Comparison of ENCODE assay signal across 1 fruit fly cellular context in the genomic region with DNA sequence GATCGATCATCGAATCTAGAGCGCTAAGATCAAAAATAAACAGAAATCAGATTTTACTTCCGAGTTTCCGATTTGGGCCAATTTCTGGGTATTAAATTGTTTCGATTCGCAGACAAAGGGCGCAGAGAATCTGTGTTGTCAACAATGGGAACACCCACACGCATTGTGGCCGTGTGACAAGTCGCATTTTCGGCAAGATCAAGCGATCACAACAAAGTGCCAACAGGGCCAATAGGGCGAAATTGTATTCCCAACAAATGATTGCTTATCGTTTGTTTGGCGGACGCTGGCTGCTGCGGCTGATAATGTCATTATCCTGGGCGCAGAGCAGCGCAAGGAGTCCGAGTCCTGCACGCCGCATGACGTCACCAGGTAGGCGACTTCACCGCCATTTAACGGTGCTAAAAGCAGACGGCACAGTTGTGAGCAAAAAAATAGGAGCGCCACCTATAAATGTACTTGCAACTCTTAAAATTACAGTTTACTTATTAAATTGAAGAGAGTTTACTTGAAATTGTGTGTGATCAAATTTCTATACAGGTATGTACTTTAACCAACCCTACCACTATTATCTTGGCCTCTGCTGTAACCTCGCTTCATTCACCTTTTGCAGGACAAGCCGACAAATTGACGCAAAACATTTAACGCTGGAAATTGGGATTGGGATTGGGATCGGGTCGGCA.
TF ChIP-seq lines count a peak whose summit lies in the region.

No protein-coding gene starts in this region.

TF ChIP-seq in whole organism, embryonic, 481 proteins besides CTCF, POLR2A, EP300 and RAD21 (continued from another document):
- TF ChIP-seq ken (GFP tag; IDR thresholded peaks at IDR 0.05; lab: Robert Waterston, UW) (peak; percentile 60; the same call in 1 of the 3 replicates), CG9797 (GFP tag; optimal IDR thresholded peaks at IDR 0.05; lab: Kevin White, UChicago) (no peak), fd102C (GFP tag; optimal IDR thresholded peaks at IDR 0.05; lab: Kevin White, UChicago) (peak; percentile 97), trem (tag; optimal IDR thresholded peaks at IDR 0.05; lab: Kevin White, UChicago) (peak; percentile 58), CG10543 (GFP tag; optimal IDR thresholded peaks at IDR 0.05; lab: Kevin White, UChicago) (no peak), CG2199 (GFP tag; IDR thresholded peaks at IDR 0.05; lab: Robert Waterston, UW) (0 out of 3 replicates have a peak, but pooled peaks have one; percentile 48), CG5245 (GFP tag; optimal IDR thresholded peaks at IDR 0.05; lab: Kevin White, UChicago) (peak; percentile 46), tgo (GFP tag; IDR thresholded peaks at IDR 0.05; lab: Robert Waterston, UW) (peak; percentile 59), CG9437 (GFP tag; optimal IDR thresholded peaks at IDR 0.05; lab: Kevin White, UChicago) (peak; percentile 24), CG10959 (GFP tag; IDR thresholded peaks at IDR 0.05; lab: Robert Waterston, UW) (peak; percentile 94), CG17612 (GFP tag; IDR thresholded peaks at IDR 0.05; lab: Robert Waterston, UW) (no peak), ato (GFP tag; IDR thresholded peaks at IDR 0.05; lab: Robert Waterston, UW; ENCODE audit: partially characterized antibody) (no peak), odd (GFP tag; optimal IDR thresholded peaks at IDR 0.05; lab: Kevin White, UChicago) (peak; percentile 17), CG3847 (GFP tag; IDR thresholded peaks at IDR 0.05; lab: Robert Waterston, UW) (0 out of 2 replicates have a peak, but pooled peaks have one; percentile 21), lilli (GFP tag; optimal IDR thresholded peaks at IDR 0.05; lab: Kevin White, UChicago) (peak; percentile 46), CG3407 (GFP tag; optimal IDR thresholded peaks at IDR 0.05; lab: Kevin White, UChicago) (peak; percentile 25), ssp (GFP tag; IDR thresholded peaks at IDR 0.05; lab: Robert Waterston, UW) (peak; percentile 60), HHEX (GFP tag; optimal IDR thresholded peaks at IDR 0.05; lab: Kevin White, UChicago) (no peak), mam (GFP tag; optimal IDR thresholded peaks at IDR 0.05; lab: Kevin White, UChicago) (peak; percentile 1), CG7745 (tag; optimal IDR thresholded peaks at IDR 0.05; lab: Kevin White, UChicago) (no peak), pnt (GFP tag; optimal IDR thresholded peaks at IDR 0.05; lab: Kevin White, UChicago) (peak; percentile 56), CoRest (tag; optimal IDR thresholded peaks at IDR 0.05; lab: Kevin White, UChicago) (peak; percentile 56), CG14667 (GFP tag; IDR thresholded peaks at IDR 0.05; lab: Robert Waterston, UW) (peak; percentile 70), bab2 (GFP tag; optimal IDR thresholded peaks at IDR 0.05; lab: Kevin White, UChicago) (no peak), maf-S (GFP tag; optimal IDR thresholded peaks at IDR 0.05; lab: Kevin White, UChicago) (peak; percentile 14), abd-A (tag; optimal IDR thresholded peaks at IDR 0.05; lab: Kevin White, UChicago) (no peak), ci (GFP tag; IDR thresholded peaks at IDR 0.05; lab: Robert Waterston, UW) (peak; percentile 77), CG13424 (tag; optimal IDR thresholded peaks at IDR 0.05; lab: Kevin White, UChicago) (peak; percentile 38), lov (optimal IDR thresholded peaks at IDR 0.05; lab: Kevin White, UChicago) (no peak), lov (GFP tag; IDR thresholded peaks at IDR 0.05; lab: Robert Waterston, UW) (peak; percentile 85), jigr1 (GFP tag; IDR thresholded peaks at IDR 0.05; lab: Robert Waterston, UW) (no peak), grau (tag; optimal IDR thresholded peaks at IDR 0.05; lab: Kevin White, UChicago) (peak; percentile 61), PHDP (tag; optimal IDR thresholded peaks at IDR 0.05; lab: Kevin White, UChicago) (no peak), NfI (GFP tag; optimal IDR thresholded peaks at IDR 0.05; lab: Kevin White, UChicago) (peak; percentile 7), Side (GFP tag; optimal IDR thresholded peaks at IDR 0.05; lab: Kevin White, UChicago) (peak; percentile 68), Nf-YC (tag; optimal IDR thresholded peaks at IDR 0.05; lab: Kevin White, UChicago) (no peak), oc (tag; optimal IDR thresholded peaks at IDR 0.05; lab: Kevin White, UChicago) (peak; percentile 38), CG12236 (GFP tag; optimal IDR thresholded peaks at IDR 0.05; lab: Kevin White, UChicago) (peak; percentile 60), sens-2 (GFP tag; IDR thresholded peaks at IDR 0.05; lab: Robert Waterston, UW) (peak; percentile 57; the same call in 1 of the 2 replicates), gcm (GFP tag; optimal IDR thresholded peaks at IDR 0.05; lab: Kevin White, UChicago) (peak; percentile 40), zfh2 (GFP tag; optimal IDR thresholded peaks at IDR 0.05; lab: Kevin White, UChicago) (no peak), Atf3 (GFP tag; optimal IDR thresholded peaks at IDR 0.05; lab: Kevin White, UChicago) (peak; percentile 65), CG9817 (tag; optimal IDR thresholded peaks at IDR 0.05; lab: Kevin White, UChicago) (no peak), ewg (GFP tag; optimal IDR thresholded peaks at IDR 0.05; lab: Kevin White, UChicago) (peak; percentile 23), CG16813 (GFP tag; IDR thresholded peaks at IDR 0.05; lab: Robert Waterston, UW; ENCODE audit: partially characterized antibody) (no peak), Rx (GFP tag; IDR thresholded peaks at IDR 0.05; lab: Robert Waterston, UW) (peak; percentile 76), CG30431 (GFP tag; optimal IDR thresholded peaks at IDR 0.05; lab: Kevin White, UChicago) (peak; percentile 83), btn (GFP tag; optimal IDR thresholded peaks at IDR 0.05; lab: Kevin White, UChicago) (peak; percentile 4), CG1024 (GFP tag; IDR thresholded peaks at IDR 0.05; lab: Robert Waterston, UW) (peak; percentile 60; the same call in 1 of the 2 replicates), CG13894 (tag; optimal IDR thresholded peaks at IDR 0.05; lab: Kevin White, UChicago) (no peak), MESR4 (GFP tag; optimal IDR thresholded peaks at IDR 0.05; lab: Kevin White, UChicago) (no peak), insv (GFP tag; optimal IDR thresholded peaks at IDR 0.05; lab: Kevin White, UChicago) (no peak), D19B (GFP tag; optimal IDR thresholded peaks at IDR 0.05; lab: Kevin White, UChicago) (no peak), zfh1 (GFP tag; IDR thresholded peaks at IDR 0.05; lab: Robert Waterston, UW) (peak; percentile 95), eyg (GFP tag; optimal IDR thresholded peaks at IDR 0.05; lab: Kevin White, UChicago) (no peak), CG12299 (tag; optimal IDR thresholded peaks at IDR 0.05; lab: Kevin White, UChicago) (no peak), lmd (GFP tag; IDR thresholded peaks at IDR 0.05; lab: Robert Waterston, UW) (peak; percentile 62), Gsc (GFP tag; IDR thresholded peaks at IDR 0.05; lab: Robert Waterston, UW) (peak; percentile 58), zen (tag; optimal IDR thresholded peaks at IDR 0.05; lab: Kevin White, UChicago) (peak; percentile 98), D19A (tag; optimal IDR thresholded peaks at IDR 0.05; lab: Kevin White, UChicago) (peak; percentile 19), Oli (tag; optimal IDR thresholded peaks at IDR 0.05; lab: Kevin White, UChicago) (peak; percentile 65), eve (GFP tag; optimal IDR thresholded peaks at IDR 0.05; lab: Kevin White, UChicago) (peak in 1 of 2 experiments; percentile 99)
